Worm (Caenorhabditis elegans): ENCODE measurements around the gene srh-11.

ce11 chrX:8286164-8286563 is 32.7 kb downstream of the srh-11 start:
- no peak for TF ChIP-seq W03F9.2 (tag; optimal IDR thresholded peaks at IDR 0.05)
- no peak for TF ChIP-seq him-1 (tag; optimal IDR thresholded peaks at IDR 0.05)

All from whole organism, L4/young adult.